Worm (Caenorhabditis elegans) whole organism, midembryonic: ENCODE measurements around the gene flp-34.

ENCODE experiments used
- T22C8.4 ChIP-seq: fragments of 200-800 bp; sonication (Bioruptor generic); IDR thresholded peaks from 2 replicates; pipeline ENCODE4 v1.3.6; 2022; ENCODE audit warnings: missing genetic modification characterization, missing compliant biosample characterization
- cog-1 ChIP-seq: sonication (generic microtip); optimal IDR thresholded peaks from 2 replicates; lab custom pipeline; 2016; ENCODE audit warnings: missing genetic modification characterization, missing compliant biosample characterization
- flt-1 ChIP-seq: fragments of 200-800 bp; sonication (Bioruptor generic); IDR thresholded peaks from 2 replicates; pipeline ENCODE4 v1.3.6; 2022; ENCODE audit warnings: missing genetic modification characterization, missing compliant biosample characterization
- klf-2 ChIP-seq: fragments of 200-800 bp; sonication (Bioruptor generic); conservative IDR thresholded peaks from 2 replicates; pipeline ENCODE4 v1.3.6; 2022; ENCODE audit warnings: missing genetic modification reagents, missing genetic modification characterization, missing compliant biosample characterization
- med-1 ChIP-seq: sonication (generic microtip); optimal IDR thresholded peaks from 2 replicates; lab custom pipeline; 2017; ENCODE audit warnings: missing genetic modification characterization, mild to moderate bottlenecking, missing compliant biosample characterization, antibody characterized with exemption, missing genetic modification reagents; ENCODE audit not compliant: insufficient read depth
- ref-1 ChIP-seq: fragments of 200-800 bp; sonication (Bioruptor generic); conservative IDR thresholded peaks from 2 replicates; pipeline ENCODE4 v1.3.6; 2022; ENCODE audit warnings: missing genetic modification reagents, missing genetic modification characterization, missing compliant biosample characterization
- tab-1 ChIP-seq: fragments of 200-800 bp; sonication (Bioruptor generic); IDR thresholded peaks from 2 replicates; pipeline ENCODE4 v1.3.6; 2022; ENCODE audit warnings: missing genetic modification characterization, missing compliant biosample characterization
- ztf-23 ChIP-seq: fragments of 200-800 bp; sonication (Bioruptor generic); IDR thresholded peaks from 2 replicates; pipeline ENCODE4 v1.3.6; 2022; ENCODE audit warnings: missing genetic modification reagents, missing genetic modification characterization, missing compliant biosample characterization

ce11 chrV:1052559-1053064 is 19.4 kb upstream of the flp-34 start, which contains the start of gene K10C9.4:
- TF ChIP-seq med-1 (GFP tag; lab: Kevin White, UChicago) (no peak), flt-1 (GFP tag; lab: Robert Waterston, UW) (no peak), ref-1 (GFP tag; lab: Robert Waterston, UW) (no peak), cog-1 (tag; lab: Kevin White, UChicago) (no peak), klf-2 (GFP tag; lab: Robert Waterston, UW) (no peak), ztf-23 (GFP tag; lab: Robert Waterston, UW) (no peak), tab-1 (GFP tag; lab: Robert Waterston, UW) (no peak), T22C8.4 (GFP tag; lab: Robert Waterston, UW) (no peak)
